Fruit fly (Drosophila melanogaster) whole organism, embryonic: ENCODE measurements around the gene barc.
A peak's percentile ranks its signal among the peaks of the same experiment; 100 is the strongest.

ENCODE experiments used
- Atf3 ChIP-seq: fragments of 200-800 bp; sonication (Bioruptor generic); optimal IDR thresholded peaks from 3 replicates; lab custom pipeline; 2016; ENCODE audit warnings: missing biosample characterization, missing genetic modification characterization
- CG1024 ChIP-seq: fragments of 200-800 bp; sonication (Bioruptor generic); IDR thresholded peaks from 2 replicates; pipeline ENCODE4 v1.3.6; 2022; ENCODE audit warnings: missing biosample characterization, missing genetic modification characterization
- CG11247 ChIP-seq: fragments of 200-800 bp; sonication (Bioruptor generic); IDR thresholded peaks from 2 replicates; pipeline ENCODE4 v1.3.6; 2022; ENCODE audit warnings: missing biosample characterization, missing genetic modification characterization
- CG11456 ChIP-seq: fragments of 200-800 bp; sonication (Bioruptor generic); IDR thresholded peaks from 3 replicates; pipeline ENCODE4 v1.3.6; 2022; ENCODE audit warnings: missing biosample characterization, missing genetic modification characterization
- CG11696 ChIP-seq: fragments of 200-800 bp; sonication (Bioruptor generic); IDR thresholded peaks from 2 replicates; pipeline ENCODE4 v1.3.6; 2022; ENCODE audit warnings: missing biosample characterization, missing genetic modification characterization
- CG13296 ChIP-seq: fragments of 200-800 bp; sonication (Bioruptor generic); optimal IDR thresholded peaks from 3 replicates; lab custom pipeline; 2018; ENCODE audit warnings: missing biosample characterization, mild to moderate bottlenecking, missing genetic modification characterization
- CG15011 ChIP-seq: fragments of 200-800 bp; sonication (Bioruptor generic); optimal IDR thresholded peaks from 3 replicates; lab custom pipeline; 2018; ENCODE audit warnings: missing biosample characterization, mild to moderate bottlenecking, missing genetic modification characterization
- CG16813 ChIP-seq: fragments of 200-800 bp; sonication (Bioruptor generic); IDR thresholded peaks from 3 replicates; pipeline ENCODE4 v1.3.6; 2022; ENCODE audit warnings: missing biosample characterization, missing genetic modification characterization; ENCODE audit not compliant: partially characterized antibody
- CG16863 ChIP-seq: fragments of 200-800 bp; sonication (Bioruptor generic); optimal IDR thresholded peaks from 3 replicates; lab custom pipeline; 2016; ENCODE audit warnings: missing biosample characterization, missing genetic modification characterization
- CG33557 ChIP-seq: fragments of 200-800 bp; sonication (Bioruptor generic); optimal IDR thresholded peaks from 2 replicates; lab custom pipeline; 2019; ENCODE audit warnings: missing biosample characterization, mild to moderate bottlenecking, missing genetic modification characterization, moderate library complexity
- CG34376 ChIP-seq: fragments of 200-800 bp; sonication (Bioruptor generic); optimal IDR thresholded peaks from 2 replicates; lab custom pipeline; 2018; ENCODE audit warnings: missing biosample characterization, mild to moderate bottlenecking, missing genetic modification characterization
- CG3995 ChIP-seq: fragments of 200-800 bp; sonication (Bioruptor generic); optimal IDR thresholded peaks from 3 replicates; lab custom pipeline; 2016; ENCODE audit warnings: missing biosample characterization, missing genetic modification characterization
- CG43689 ChIP-seq: fragments of 200-800 bp; sonication (Bioruptor generic); IDR thresholded peaks from 2 replicates; pipeline ENCODE4 v1.3.6; 2022; ENCODE audit warnings: missing biosample characterization, missing genetic modification characterization
- CG7556 ChIP-seq: fragments of 200-800 bp; sonication (Bioruptor generic); optimal IDR thresholded peaks from 2 replicates; lab custom pipeline; 2017; ENCODE audit warnings: missing biosample characterization, mild to moderate bottlenecking, missing genetic modification characterization
- CG7786 ChIP-seq: fragments of 200-800 bp; sonication (Bioruptor generic); optimal IDR thresholded peaks from 2 replicates; lab custom pipeline; 2016; ENCODE audit warnings: missing biosample characterization, missing genetic modification characterization
- CG7987 ChIP-seq: fragments of 200-800 bp; sonication (Bioruptor generic); optimal IDR thresholded peaks from 2 replicates; lab custom pipeline; 2018; ENCODE audit warnings: missing biosample characterization, mild to moderate bottlenecking, missing genetic modification characterization, moderate library complexity
- CG8478 ChIP-seq: fragments of >200 bp; optimal IDR thresholded peaks from 2 replicates; lab custom pipeline; 2018
- CG9437 ChIP-seq: fragments of 200-800 bp; sonication (Bioruptor generic); optimal IDR thresholded peaks from 2 replicates; lab custom pipeline; 2018; ENCODE audit warnings: missing biosample characterization, mild to moderate bottlenecking, missing genetic modification characterization
- CG9797 ChIP-seq: fragments of 200-800 bp; sonication (Bioruptor generic); optimal IDR thresholded peaks from 3 replicates; lab custom pipeline; 2018; ENCODE audit warnings: missing biosample characterization, mild to moderate bottlenecking, missing genetic modification characterization
- Camta ChIP-seq: fragments of 200-800 bp; sonication (Bioruptor generic); optimal IDR thresholded peaks from 2 replicates; lab custom pipeline; 2016; ENCODE audit warnings: missing biosample characterization, missing genetic modification characterization
- Dek ChIP-seq: fragments of 200-800 bp; sonication (Bioruptor generic); optimal IDR thresholded peaks from 3 replicates; lab custom pipeline; 2019; ENCODE audit warnings: missing biosample characterization, mild to moderate bottlenecking, missing genetic modification characterization, moderate library complexity
- Dip3 ChIP-seq: fragments of 200-800 bp; sonication (Bioruptor generic); optimal IDR thresholded peaks from 3 replicates; lab custom pipeline; 2016; ENCODE audit warnings: missing biosample characterization, missing genetic modification characterization
- Doc2 ChIP-seq: fragments of 200-800 bp; sonication (Bioruptor generic); IDR thresholded peaks from 2 replicates; pipeline ENCODE4 v1.3.6; 2022; ENCODE audit warnings: missing biosample characterization, missing genetic modification characterization
- E2f1 ChIP-seq: fragments of 200-800 bp; sonication (Bioruptor generic); IDR thresholded peaks from 2 replicates; pipeline ENCODE4 v1.3.6; 2022; ENCODE audit warnings: missing biosample characterization, missing genetic modification characterization
- HmgD ChIP-seq: fragments of 200-800 bp; sonication (Bioruptor generic); optimal IDR thresholded peaks from 3 replicates; lab custom pipeline; 2016; ENCODE audit warnings: missing biosample characterization, missing genetic modification characterization
- Hr39 ChIP-seq: fragments of >200 bp; optimal IDR thresholded peaks from 2 replicates; lab custom pipeline; 2017
- Hr78 ChIP-seq, 2 experiments: fragments of 200-800 bp in 1 of 2; fragments of >200 bp in 1 of 2; sonication (Bioruptor generic) in 1 of 2; optimal IDR thresholded peaks; 2 replicates each; lab custom pipeline; 2017 to 2019; ENCODE audit warnings: missing biosample characterization in 2 of 2, missing genetic modification characterization in 2 of 2, mild to moderate bottlenecking in 1 of 2, moderate library complexity in 1 of 2
- Lpt ChIP-seq: fragments of >200 bp; optimal IDR thresholded peaks from 2 replicates; lab custom pipeline; 2018; ENCODE audit warnings: missing biosample characterization, missing genetic modification characterization
- MBD-R2 ChIP-seq: fragments of 200-800 bp; sonication (Bioruptor generic); IDR thresholded peaks from 2 replicates; pipeline ENCODE4 v1.3.6; 2022; ENCODE audit warnings: missing biosample characterization, missing genetic modification characterization
- Pdp1 ChIP-seq, 2 experiments: fragments of 200-800 bp; sonication (Bioruptor generic); optimal IDR thresholded peaks; 3 replicates each; lab custom pipeline; 2016; ENCODE audit warnings: missing biosample characterization in 2 of 2, missing genetic modification characterization in 2 of 2, mild to moderate bottlenecking in 1 of 2, moderate library complexity in 1 of 2
- Ptx1 ChIP-seq: fragments of 200-800 bp; sonication (Bioruptor generic); IDR thresholded peaks from 2 replicates; pipeline ENCODE4 v1.3.6; 2022; ENCODE audit warnings: missing biosample characterization, missing genetic modification characterization
- Sry-β ChIP-seq: fragments of 200-800 bp; sonication (Bioruptor generic); optimal IDR thresholded peaks from 2 replicates; lab custom pipeline; 2018; ENCODE audit warnings: missing biosample characterization, mild to moderate bottlenecking, missing genetic modification characterization, moderate library complexity
- Trl ChIP-seq, 3 experiments: fragments of >200 bp in 2 of 3; fragments of 200-800 bp in 1 of 3; sonication (Bioruptor generic) in 1 of 3; optimal IDR thresholded peaks; 2 replicates in 1 of 3; 3 replicates in 2 of 3; lab custom pipeline; 2016 to 2017; ENCODE audit warnings: missing biosample characterization in 1 of 3, missing genetic modification characterization in 1 of 3
- al ChIP-seq: fragments of 200-800 bp; sonication (Bioruptor generic); IDR thresholded peaks from 2 replicates; pipeline ENCODE4 v1.3.6; 2022; ENCODE audit warnings: missing biosample characterization, missing genetic modification characterization
- cato ChIP-seq: fragments of 200-800 bp; sonication (Bioruptor generic); optimal IDR thresholded peaks from 2 replicates; lab custom pipeline; 2016; ENCODE audit warnings: missing biosample characterization, missing genetic modification characterization, borderline replicate concordance
- cg ChIP-seq: fragments of 200-800 bp; sonication (Bioruptor generic); optimal IDR thresholded peaks from 3 replicates; lab custom pipeline; 2019; ENCODE audit warnings: missing biosample characterization, mild to moderate bottlenecking, missing genetic modification characterization, moderate library complexity
- croc ChIP-seq: fragments of 200-800 bp; sonication (Bioruptor generic); conservative IDR thresholded peaks from 3 replicates; pipeline ENCODE4 v1.3.6; 2022; ENCODE audit warnings: missing biosample characterization, missing genetic modification characterization
- crol ChIP-seq: fragments of 200-800 bp; sonication (Bioruptor generic); IDR thresholded peaks from 2 replicates; pipeline ENCODE4 v1.3.6; 2022; ENCODE audit warnings: missing biosample characterization, missing genetic modification characterization
- ems ChIP-seq: fragments of 200-800 bp; sonication (Bioruptor generic); optimal IDR thresholded peaks from 3 replicates; lab custom pipeline; 2016; ENCODE audit warnings: missing biosample characterization, missing genetic modification characterization
- exex ChIP-seq: fragments of 200-800 bp; sonication (Bioruptor generic); optimal IDR thresholded peaks from 4 replicates; lab custom pipeline; 2018; ENCODE audit warnings: missing biosample characterization, mild to moderate bottlenecking, missing genetic modification characterization, moderate library complexity
- inv ChIP-seq: fragments of 200-800 bp; sonication (Bioruptor generic); IDR thresholded peaks from 2 replicates; pipeline ENCODE4 v1.3.6; 2022; ENCODE audit warnings: missing biosample characterization, missing genetic modification characterization; ENCODE audit not compliant: partially characterized antibody
- jing ChIP-seq: fragments of 200-800 bp; sonication (Bioruptor generic); optimal IDR thresholded peaks from 2 replicates; lab custom pipeline; 2018; ENCODE audit warnings: missing biosample characterization, mild to moderate bottlenecking, missing genetic modification characterization
- lab ChIP-seq: fragments of 200-800 bp; sonication (Bioruptor generic); optimal IDR thresholded peaks from 3 replicates; lab custom pipeline; 2017; ENCODE audit warnings: missing biosample characterization, missing genetic modification characterization, mild to moderate bottlenecking, moderate library complexity, missing genetic modification reagents
- nom ChIP-seq: fragments of 200-800 bp; sonication (Bioruptor generic); optimal IDR thresholded peaks from 2 replicates; lab custom pipeline; 2017; ENCODE audit warnings: missing biosample characterization, missing genetic modification characterization, mild to moderate bottlenecking, moderate library complexity, missing genetic modification reagents
- seq ChIP-seq: fragments of 200-800 bp; sonication (Bioruptor generic); IDR thresholded peaks from 2 replicates; pipeline ENCODE4 v1.3.6; 2022; ENCODE audit warnings: missing biosample characterization, missing genetic modification characterization
- sim ChIP-seq: fragments of 200-800 bp; sonication (Bioruptor generic); IDR thresholded peaks from 2 replicates; pipeline ENCODE4 v1.3.6; 2022; ENCODE audit warnings: missing biosample characterization, missing genetic modification characterization
- slou ChIP-seq: fragments of 200-800 bp; sonication (Bioruptor generic); optimal IDR thresholded peaks from 3 replicates; lab custom pipeline; 2016; ENCODE audit warnings: missing biosample characterization, missing genetic modification characterization
- slp2 ChIP-seq: fragments of 200-800 bp; sonication (Bioruptor generic); optimal IDR thresholded peaks from 2 replicates; lab custom pipeline; 2016; ENCODE audit warnings: missing biosample characterization, missing genetic modification characterization
- sna ChIP-seq: fragments of 200-800 bp; sonication (Bioruptor generic); IDR thresholded peaks from 2 replicates; pipeline ENCODE4 v1.3.6; 2022; ENCODE audit warnings: missing biosample characterization, missing genetic modification characterization; ENCODE audit not compliant: partially characterized antibody
- trem ChIP-seq: fragments of 200-800 bp; optimal IDR thresholded peaks from 3 replicates; lab custom pipeline; 2019; ENCODE audit warnings: missing biosample characterization, mild to moderate bottlenecking, missing genetic modification characterization, moderate library complexity
- unc-4 ChIP-seq: fragments of 200-800 bp; sonication (Bioruptor generic); IDR thresholded peaks from 2 replicates; pipeline ENCODE4 v1.3.6; 2022; ENCODE audit warnings: missing biosample characterization, missing genetic modification characterization; ENCODE audit not compliant: partially characterized antibody
- usp ChIP-seq: fragments of >200 bp; optimal IDR thresholded peaks from 2 replicates; lab custom pipeline; 2017; ENCODE audit warnings: missing biosample characterization, missing genetic modification characterization

The barc gene

dm6 chr3L:21453623-21454022 lies 20.7 kb upstream of the barc start (continued):
- TF ChIP-seq Lpt (GFP tag; lab: Kevin White, UChicago) = no peak
- TF ChIP-seq inv (GFP tag; lab: Robert Waterston, UW) = no peak
- peak; percentile 65 for TF ChIP-seq trem (tag; lab: Kevin White, UChicago)
- no peak for TF ChIP-seq CG15011 (GFP tag; lab: Kevin White, UChicago)
- TF ChIP-seq CG8478 (lab: Kevin White, UChicago) = no peak
- TF ChIP-seq nom (GFP tag; lab: Kevin White, UChicago) = peak; percentile 8
- no peak for TF ChIP-seq seq
- TF ChIP-seq croc (GFP tag; lab: Robert Waterston, UW) = peak; percentile 84
- TF ChIP-seq slp2 = peak; percentile 44
- TF ChIP-seq CG11247 (GFP tag; lab: Robert Waterston, UW) = no peak
- TF ChIP-seq ems (GFP tag; lab: Kevin White, UChicago) = peak; percentile 41
- peak; percentile 9 for TF ChIP-seq Camta (GFP tag; lab: Kevin White, UChicago)
- TF ChIP-seq CG43689 (GFP tag; lab: Robert Waterston, UW) = no peak
- no peak for TF ChIP-seq CG34376 (GFP tag; lab: Kevin White, UChicago)
- peak in 1 of 2 experiments; percentile 69 for TF ChIP-seq Hr78 (GFP tag; optimal IDR thresholded peaks at IDR 0.05; lab: Kevin White, UChicago)
- TF ChIP-seq Dek (tag; lab: Kevin White, UChicago) = no peak
- no peak for TF ChIP-seq unc-4
- TF ChIP-seq Doc2 (GFP tag; lab: Robert Waterston, UW) = no peak
- no peak for TF ChIP-seq CG3995 (GFP tag; lab: Kevin White, UChicago)
- TF ChIP-seq CG9797 (GFP tag; lab: Kevin White, UChicago) = no peak
- TF ChIP-seq E2f1 (GFP tag; lab: Robert Waterston, UW) = peak; percentile 73
- TF ChIP-seq Pdp1 (GFP tag; optimal IDR thresholded peaks at IDR 0.05; lab: Kevin White, UChicago) = peak; percentile 29 to 56
- no peak for TF ChIP-seq CG9437
- peak; percentile 67 for TF ChIP-seq CG33557 (GFP tag; lab: Kevin White, UChicago)
- no peak for TF ChIP-seq Sry-β (GFP tag; lab: Kevin White, UChicago)
- no peak for TF ChIP-seq usp (GFP tag; lab: Kevin White, UChicago)
- no peak for TF ChIP-seq CG11456
- no peak for TF ChIP-seq exex (tag; lab: Kevin White, UChicago)
- TF ChIP-seq Ptx1 (GFP tag; lab: Robert Waterston, UW) = peak; percentile 56
- no peak for TF ChIP-seq CG11696 (GFP tag; lab: Robert Waterston, UW)
- TF ChIP-seq Dip3 (GFP tag; lab: Kevin White, UChicago) = no peak
- no peak for TF ChIP-seq sna (GFP tag; lab: Robert Waterston, UW)
- peak; percentile 48 for TF ChIP-seq CG7556 (GFP tag; lab: Kevin White, UChicago)
- TF ChIP-seq CG13296 = no peak
- no peak for TF ChIP-seq crol (GFP tag; lab: Robert Waterston, UW)
- TF ChIP-seq lab (GFP tag; lab: Kevin White, UChicago) = peak; percentile 0
- no peak for TF ChIP-seq cg (GFP tag; lab: Kevin White, UChicago)
- no peak for TF ChIP-seq CG7987
- no peak for TF ChIP-seq Atf3 (GFP tag; lab: Kevin White, UChicago)
- TF ChIP-seq CG1024 (GFP tag; lab: Robert Waterston, UW) = no peak
- no peak for TF ChIP-seq slou (GFP tag; lab: Kevin White, UChicago)
- peak; percentile 42 for TF ChIP-seq CG7786 (GFP tag; lab: Kevin White, UChicago)
- TF ChIP-seq Hr39 (lab: Kevin White, UChicago) = no peak
- no peak for TF ChIP-seq Trl (optimal IDR thresholded peaks at IDR 0.05; lab: Kevin White, UChicago)
- peak; percentile 47 for TF ChIP-seq Trl (GFP tag; optimal IDR thresholded peaks at IDR 0.05; lab: Kevin White, UChicago)
- TF ChIP-seq CG16813 (GFP tag; lab: Robert Waterston, UW) = no peak
- peak; percentile 66; the same call in 1 of the 2 replicates for TF ChIP-seq sim (GFP tag; lab: Robert Waterston, UW)
- TF ChIP-seq cato (GFP tag; lab: Kevin White, UChicago) = peak; percentile 17
- TF ChIP-seq jing = peak; percentile 19
- TF ChIP-seq HmgD (GFP tag; lab: Kevin White, UChicago) = no peak
- no peak for TF ChIP-seq al (GFP tag; lab: Robert Waterston, UW)
- TF ChIP-seq CG16863 = peak; percentile 54
- no peak for TF ChIP-seq MBD-R2 (GFP tag; lab: Robert Waterston, UW)
